Fruit fly (Drosophila melanogaster) whole organism, embryonic: ENCODE measurements around the gene CG4770.
A peak's percentile ranks its signal among the peaks of the same experiment; 100 is the strongest.

Experiments used
- Asciz ChIP-seq: fragments of 200-800 bp; sonication (Bioruptor generic); optimal IDR thresholded peaks from 2 replicates; lab custom pipeline; 2017; ENCODE audit warnings: missing biosample characterization, mild to moderate bottlenecking, missing genetic modification characterization, missing genetic modification reagents
- CG11247 ChIP-seq: fragments of 200-800 bp; sonication (Bioruptor generic); IDR thresholded peaks from 2 replicates; pipeline ENCODE4 v1.3.6; 2022; ENCODE audit warnings: missing biosample characterization, missing genetic modification characterization
- CG11398 ChIP-seq: fragments of 200-800 bp; sonication (Bioruptor generic); optimal IDR thresholded peaks from 2 replicates; lab custom pipeline; 2016; ENCODE audit warnings: missing biosample characterization, missing genetic modification characterization
- CG12071 ChIP-seq: fragments of 200-800 bp; sonication (Bioruptor generic); optimal IDR thresholded peaks from 3 replicates; lab custom pipeline; 2018; ENCODE audit warnings: missing biosample characterization, mild to moderate bottlenecking, missing genetic modification characterization
- CG13894 ChIP-seq: fragments of 200-800 bp; sonication (Bioruptor generic); optimal IDR thresholded peaks from 3 replicates; lab custom pipeline; 2018; ENCODE audit warnings: missing biosample characterization, mild to moderate bottlenecking, missing genetic modification characterization, moderate library complexity
- CG15073 ChIP-seq: fragments of 200-800 bp; sonication (Bioruptor generic); optimal IDR thresholded peaks from 2 replicates; lab custom pipeline; 2016; ENCODE audit warnings: missing biosample characterization, missing genetic modification characterization
- CG17359 ChIP-seq: fragments of 200-800 bp; sonication (Bioruptor generic); optimal IDR thresholded peaks from 3 replicates; lab custom pipeline; 2018; ENCODE audit warnings: missing biosample characterization, mild to moderate bottlenecking, missing genetic modification characterization, moderate library complexity
- CG17385 ChIP-seq: fragments of 200-800 bp; sonication (Bioruptor generic); optimal IDR thresholded peaks from 3 replicates; lab custom pipeline; 2018; ENCODE audit warnings: missing biosample characterization, mild to moderate bottlenecking, missing genetic modification characterization
- CG17912 ChIP-seq: fragments of 200-800 bp; sonication (Bioruptor generic); optimal IDR thresholded peaks from 2 replicates; lab custom pipeline; 2018; ENCODE audit warnings: missing biosample characterization, mild to moderate bottlenecking, missing genetic modification characterization
- CG18599 ChIP-seq: fragments of 200-800 bp; sonication (Bioruptor generic); optimal IDR thresholded peaks from 3 replicates; lab custom pipeline; 2017; ENCODE audit warnings: missing biosample characterization, missing genetic modification characterization, mild to moderate bottlenecking, moderate library complexity, missing genetic modification reagents
- CG2875 ChIP-seq: fragments of 200-800 bp; sonication (Bioruptor generic); optimal IDR thresholded peaks from 2 replicates; lab custom pipeline; 2017; ENCODE audit warnings: missing biosample characterization, mild to moderate bottlenecking, missing genetic modification characterization, missing genetic modification reagents
- CG3407 ChIP-seq: fragments of 200-800 bp; sonication (Bioruptor generic); optimal IDR thresholded peaks from 2 replicates; lab custom pipeline; 2018; ENCODE audit warnings: missing biosample characterization, mild to moderate bottlenecking, missing genetic modification characterization
- CG42726 ChIP-seq: fragments of 200-800 bp; sonication (Bioruptor generic); IDR thresholded peaks from 2 replicates; pipeline ENCODE4 v1.3.6; 2022; ENCODE audit warnings: missing biosample characterization, missing genetic modification characterization; ENCODE audit not compliant: partially characterized antibody
- CG6272 ChIP-seq: fragments of 200-800 bp; sonication (Bioruptor generic); IDR thresholded peaks from 2 replicates; pipeline ENCODE4 v1.3.6; 2022; ENCODE audit warnings: missing biosample characterization, missing genetic modification characterization
- CG6683 ChIP-seq: fragments of 200-800 bp; sonication (Bioruptor generic); optimal IDR thresholded peaks from 2 replicates; lab custom pipeline; 2017; ENCODE audit warnings: missing biosample characterization, mild to moderate bottlenecking, missing genetic modification characterization, missing genetic modification reagents
- CG7271 ChIP-seq: fragments of 200-800 bp; sonication (Bioruptor generic); optimal IDR thresholded peaks from 2 replicates; lab custom pipeline; 2018; ENCODE audit warnings: missing biosample characterization, mild to moderate bottlenecking, missing genetic modification characterization, moderate library complexity
- CG7372 ChIP-seq: fragments of 200-800 bp; sonication (Bioruptor generic); IDR thresholded peaks from 2 replicates; pipeline ENCODE4 v1.3.6; 2022; ENCODE audit warnings: missing biosample characterization, missing genetic modification characterization
- CG8388 ChIP-seq: fragments of 200-800 bp; sonication (Bioruptor generic); optimal IDR thresholded peaks from 2 replicates; lab custom pipeline; 2019; ENCODE audit warnings: missing biosample characterization, mild to moderate bottlenecking, missing genetic modification characterization, moderate library complexity
- CG9817 ChIP-seq: fragments of 200-800 bp; sonication (Bioruptor generic); optimal IDR thresholded peaks from 2 replicates; lab custom pipeline; 2018; ENCODE audit warnings: missing biosample characterization, mild to moderate bottlenecking, missing genetic modification characterization, moderate library complexity
- CTCF ChIP-seq: fragments of 200-800 bp; sonication (Bioruptor generic); optimal IDR thresholded peaks from 2 replicates; lab custom pipeline; 2017; ENCODE audit warnings: missing biosample characterization, mild to moderate bottlenecking, missing genetic modification characterization, moderate library complexity
- Dll ChIP-seq: fragments of 200-800 bp; sonication (Bioruptor generic); IDR thresholded peaks from 4 replicates; pipeline ENCODE4 v1.3.6; 2022; ENCODE audit warnings: missing biosample characterization, missing genetic modification characterization; ENCODE audit not compliant: partially characterized antibody
- Dp ChIP-seq: fragments of 200-800 bp; sonication (Bioruptor generic); optimal IDR thresholded peaks from 2 replicates; lab custom pipeline; 2018; ENCODE audit warnings: missing biosample characterization, mild to moderate bottlenecking, missing genetic modification characterization, moderate library complexity
- Ets97D ChIP-seq: fragments of 200-800 bp; sonication (Bioruptor generic); optimal IDR thresholded peaks from 3 replicates; lab custom pipeline; 2016; ENCODE audit warnings: missing biosample characterization, missing genetic modification characterization
- Fer2 ChIP-seq: fragments of 200-800 bp; sonication (Bioruptor generic); optimal IDR thresholded peaks from 2 replicates; lab custom pipeline; 2018; ENCODE audit warnings: missing biosample characterization, mild to moderate bottlenecking, missing genetic modification characterization, moderate library complexity
- HHEX ChIP-seq: fragments of 200-800 bp; sonication (Bioruptor generic); optimal IDR thresholded peaks from 3 replicates; lab custom pipeline; 2017; ENCODE audit warnings: missing biosample characterization, mild to moderate bottlenecking, missing genetic modification characterization, missing genetic modification reagents
- HLHmδ ChIP-seq: fragments of 200-800 bp; sonication (Bioruptor generic); optimal IDR thresholded peaks from 2 replicates; lab custom pipeline; 2018; ENCODE audit warnings: missing biosample characterization, mild to moderate bottlenecking, missing genetic modification characterization, moderate library complexity
- Meics ChIP-seq: fragments of 200-800 bp; sonication (Bioruptor generic); optimal IDR thresholded peaks from 2 replicates; lab custom pipeline; 2017; ENCODE audit warnings: missing biosample characterization, mild to moderate bottlenecking, missing genetic modification characterization
- Poxn ChIP-seq: fragments of 200-800 bp; sonication (Bioruptor generic); IDR thresholded peaks from 2 replicates; pipeline ENCODE4 v1.3.6; 2022; ENCODE audit warnings: missing biosample characterization, missing genetic modification characterization
- Six4 ChIP-seq: fragments of 200-800 bp; sonication (Bioruptor generic); optimal IDR thresholded peaks from 2 replicates; lab custom pipeline; 2016; ENCODE audit warnings: missing biosample characterization, missing genetic modification characterization
- Sry-β ChIP-seq: fragments of 200-800 bp; sonication (Bioruptor generic); optimal IDR thresholded peaks from 2 replicates; lab custom pipeline; 2018; ENCODE audit warnings: missing biosample characterization, mild to moderate bottlenecking, missing genetic modification characterization, moderate library complexity
- Sry-δ ChIP-seq: fragments of 200-800 bp; sonication (Bioruptor generic); optimal IDR thresholded peaks from 2 replicates; lab custom pipeline; 2016; ENCODE audit warnings: missing biosample characterization, missing genetic modification characterization
- Usf ChIP-seq: fragments of 200-800 bp; sonication (Bioruptor generic); optimal IDR thresholded peaks from 2 replicates; lab custom pipeline; 2017; ENCODE audit warnings: missing genotype, missing biosample characterization, missing genetic modification characterization
- Vsx1 ChIP-seq: fragments of 200-800 bp; sonication (Bioruptor generic); optimal IDR thresholded peaks from 2 replicates; lab custom pipeline; 2017; ENCODE audit warnings: missing biosample characterization, mild to moderate bottlenecking, missing genetic modification characterization, missing genetic modification reagents
- Xbp1 ChIP-seq: fragments of 200-800 bp; sonication (Bioruptor generic); optimal IDR thresholded peaks from 3 replicates; lab custom pipeline; 2016; ENCODE audit warnings: missing biosample characterization, mild to moderate bottlenecking, missing genetic modification characterization
- Xrp1 ChIP-seq: fragments of 200-800 bp; sonication (Bioruptor generic); IDR thresholded peaks from 2 replicates; pipeline ENCODE4 v1.3.6; 2022; ENCODE audit warnings: missing biosample characterization, missing genetic modification characterization
- amos ChIP-seq: fragments of 200-800 bp; sonication (Bioruptor generic); IDR thresholded peaks from 2 replicates; pipeline ENCODE4 v1.3.6; 2022; ENCODE audit warnings: missing biosample characterization, missing genetic modification characterization; ENCODE audit not compliant: partially characterized antibody
- bigmax ChIP-seq: fragments of 200-800 bp; sonication (Bioruptor generic); optimal IDR thresholded peaks from 2 replicates; lab custom pipeline; 2018; ENCODE audit warnings: missing biosample characterization, mild to moderate bottlenecking, missing genetic modification characterization
- chif ChIP-seq, 2 experiments: fragments of 200-800 bp; sonication (Bioruptor generic); optimal IDR thresholded peaks; 3 replicates each; lab custom pipeline; 2016; ENCODE audit warnings: missing biosample characterization in 2 of 2, missing genetic modification characterization in 2 of 2
- cwo ChIP-seq: fragments of 200-800 bp; sonication (Bioruptor generic); optimal IDR thresholded peaks from 3 replicates; lab custom pipeline; 2017; ENCODE audit warnings: missing biosample characterization, missing genetic modification characterization, mild to moderate bottlenecking, moderate library complexity, missing genetic modification reagents
- dan ChIP-seq: fragments of 200-800 bp; sonication (Bioruptor generic); IDR thresholded peaks from 2 replicates; pipeline ENCODE4 v1.3.6; 2022; ENCODE audit warnings: missing biosample characterization, missing genetic modification characterization
- ems ChIP-seq: fragments of 200-800 bp; sonication (Bioruptor generic); optimal IDR thresholded peaks from 3 replicates; lab custom pipeline; 2016; ENCODE audit warnings: missing biosample characterization, missing genetic modification characterization
- exex ChIP-seq: fragments of 200-800 bp; sonication (Bioruptor generic); optimal IDR thresholded peaks from 4 replicates; lab custom pipeline; 2018; ENCODE audit warnings: missing biosample characterization, mild to moderate bottlenecking, missing genetic modification characterization, moderate library complexity
- ftz-f1 ChIP-seq: fragments of 200-800 bp; sonication (Bioruptor generic); optimal IDR thresholded peaks from 2 replicates; lab custom pipeline; 2016; ENCODE audit warnings: missing biosample characterization, missing genetic modification characterization
- knrl ChIP-seq: fragments of 200-800 bp; sonication (Bioruptor generic); IDR thresholded peaks from 3 replicates; pipeline ENCODE4 v1.3.6; 2022; ENCODE audit warnings: missing biosample characterization, missing genetic modification characterization; ENCODE audit not compliant: partially characterized antibody
- mirr ChIP-seq: fragments of 200-800 bp; sonication (Bioruptor generic); optimal IDR thresholded peaks from 3 replicates; lab custom pipeline; 2018; ENCODE audit warnings: missing biosample characterization, mild to moderate bottlenecking, missing genetic modification characterization
- pan ChIP-seq, 4 experiments: fragments of >200 bp in 3 of 4; fragments of 200-800 bp in 1 of 4; sonication (Bioruptor generic) in 1 of 4; optimal IDR thresholded peaks in 3 of 4; IDR thresholded peaks in 1 of 4; 2 replicates each; pipeline versions ENCODE4 v1.3.6 to Lab custom; 2017 to 2022; ENCODE audit warnings: missing biosample characterization in 2 of 4, missing genetic modification characterization in 2 of 4, mixed read lengths in 1 of 4
- pnt ChIP-seq: fragments of 200-800 bp; sonication (Bioruptor generic); optimal IDR thresholded peaks from 3 replicates; lab custom pipeline; 2016; ENCODE audit warnings: missing biosample characterization, missing genetic modification characterization
- scrt ChIP-seq: fragments of 200-800 bp; sonication (Bioruptor generic); optimal IDR thresholded peaks from 2 replicates; lab custom pipeline; 2018; ENCODE audit warnings: missing biosample characterization, mild to moderate bottlenecking, missing genetic modification characterization, moderate library complexity
- sima ChIP-seq: fragments of 200-800 bp; sonication (Bioruptor generic); optimal IDR thresholded peaks from 2 replicates; lab custom pipeline; 2016; ENCODE audit warnings: missing biosample characterization, missing genetic modification characterization
- so ChIP-seq: fragments of 200-800 bp; sonication (Bioruptor generic); IDR thresholded peaks from 3 replicates; pipeline ENCODE4 v1.3.6; 2022; ENCODE audit warnings: missing biosample characterization, missing genetic modification characterization
- toy ChIP-seq: fragments of 200-800 bp; sonication (Bioruptor generic); IDR thresholded peaks from 2 replicates; pipeline ENCODE4 v1.3.6; 2022; ENCODE audit warnings: missing biosample characterization, missing genetic modification characterization

Gene CG4770

dm6 chr3R:19924331-19924730 lies 6.0 kb downstream of the CG4770 start (continued):
- TF ChIP-seq CG18599 (peak; percentile 50), dan (GFP tag; lab: Robert Waterston, UW) (no peak), amos (GFP tag; lab: Robert Waterston, UW) (no peak), CG15073 (no peak), Six4 (no peak), cwo (peak; percentile 8), Fer2 (tag; lab: Kevin White, UChicago) (peak; percentile 1), HLHmδ (GFP tag; lab: Kevin White, UChicago) (no peak), CG17385 (GFP tag; lab: Kevin White, UChicago) (no peak), CG7372 (GFP tag; lab: Robert Waterston, UW) (no peak), CG17359 (tag; lab: Kevin White, UChicago) (no peak), knrl (GFP tag; lab: Robert Waterston, UW) (no peak), ems (GFP tag; lab: Kevin White, UChicago) (no peak), CG13894 (no peak), CG2875 (GFP tag; lab: Kevin White, UChicago) (no peak), Ets97D (GFP tag; lab: Kevin White, UChicago) (no peak), mirr (GFP tag; lab: Kevin White, UChicago) (peak; percentile 54), Usf (GFP tag; lab: Kevin White, UChicago) (no peak), HHEX (GFP tag; lab: Kevin White, UChicago) (peak; percentile 33), Sry-β (GFP tag; lab: Kevin White, UChicago) (no peak), Sry-δ (GFP tag; lab: Kevin White, UChicago) (no peak), bigmax (no peak), CG8388 (no peak), pan (optimal IDR thresholded peaks at IDR 0.05; lab: Kevin White, UChicago) (no peak), pan (GFP tag; optimal IDR thresholded peaks at IDR 0.05 in 1 of 2, IDR thresholded peaks at IDR 0.05 in 1 of 2) (no peak), exex (tag; lab: Kevin White, UChicago) (no peak), Vsx1 (GFP tag; lab: Kevin White, UChicago) (no peak), CG12071 (GFP tag; lab: Kevin White, UChicago) (peak; percentile 51), Dll (GFP tag; lab: Robert Waterston, UW) (no peak), Meics (GFP tag; lab: Kevin White, UChicago) (peak; percentile 49), CG11398 (GFP tag; lab: Kevin White, UChicago) (no peak), CG6683 (GFP tag; lab: Kevin White, UChicago) (no peak), pnt (GFP tag; lab: Kevin White, UChicago) (no peak), CG9817 (tag; lab: Kevin White, UChicago) (peak; percentile 10), CG7271 (tag; lab: Kevin White, UChicago) (no peak), toy (GFP tag; lab: Robert Waterston, UW) (no peak), CG42726 (GFP tag; lab: Robert Waterston, UW) (no peak), CG3407 (GFP tag; lab: Kevin White, UChicago) (no peak), ftz-f1 (no peak), chif (GFP tag; optimal IDR thresholded peaks at IDR 0.05; lab: Kevin White, UChicago) (no peak), Xbp1 (GFP tag; lab: Kevin White, UChicago) (no peak), sima (no peak), Poxn (GFP tag; lab: Robert Waterston, UW) (no peak), Asciz (GFP tag; lab: Kevin White, UChicago) (peak; percentile 22), Dp (GFP tag; lab: Kevin White, UChicago) (no peak), Xrp1 (no peak), CG17912 (GFP tag; lab: Kevin White, UChicago) (no peak), CG11247 (no peak), scrt (no peak), so (GFP tag; lab: Robert Waterston, UW) (no peak), CG6272 (GFP tag; lab: Robert Waterston, UW) (no peak), CTCF (GFP tag; lab: Kevin White, UChicago) (no peak)
